Worm (Caenorhabditis elegans) whole organism, L1 larva: Measurements from ENCODE around the gene K08E7.8.

ENCODE experiments used
- aha-1 ChIP-seq: fragments of 150-350 bp; optimal IDR thresholded peaks from 2 replicates; lab custom pipeline; 2014; ENCODE audit warnings: missing biosample characterization, missing genetic modification characterization
- lin-15B ChIP-seq: fragments of 150-350 bp; sonication (generic microtip); optimal IDR thresholded peaks from 3 replicates; lab custom pipeline; 2014; ENCODE audit warnings: missing biosample characterization, missing genetic modification characterization
- lin-39 ChIP-seq: fragments of 150-350 bp; optimal IDR thresholded peaks from 2 replicates; lab custom pipeline; 2014; ENCODE audit warnings: missing biosample characterization, missing genetic modification reagents, missing genetic modification characterization
- nhr-76 ChIP-seq: sonication (generic microtip); optimal IDR thresholded peaks from 2 replicates; lab custom pipeline; 2017; ENCODE audit warnings: missing biosample characterization, missing genetic modification characterization

DNA sequence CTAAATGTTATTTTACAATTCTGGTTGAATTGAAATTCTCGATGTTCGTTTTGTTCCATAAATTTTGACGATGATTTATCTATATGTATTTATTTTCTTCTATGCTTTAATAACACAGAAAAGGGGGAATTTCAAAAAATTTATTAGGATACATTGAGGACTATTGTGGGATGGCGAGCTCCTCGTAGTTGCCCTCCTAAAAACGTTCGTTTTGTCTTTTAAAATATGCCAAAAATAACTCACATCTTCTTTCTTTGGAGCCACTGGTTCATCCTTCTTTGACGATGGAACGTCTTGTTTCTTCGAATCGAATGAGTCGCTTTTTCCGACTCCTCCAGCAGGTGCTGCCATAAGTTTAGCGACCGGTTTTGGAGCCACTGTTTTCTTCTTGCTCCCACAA, 15.3 kb downstream of the K08E7.8 start:
- TF ChIP-seq lin-15B (no peak), nhr-76 (tag; lab: Kevin White, UChicago) (no peak), aha-1 (no peak), lin-39 (tag; lab: Kevin White, UChicago) (no peak)
